Worm (Caenorhabditis elegans): ENCODE measurements around the gene ubh-4.

DNA sequence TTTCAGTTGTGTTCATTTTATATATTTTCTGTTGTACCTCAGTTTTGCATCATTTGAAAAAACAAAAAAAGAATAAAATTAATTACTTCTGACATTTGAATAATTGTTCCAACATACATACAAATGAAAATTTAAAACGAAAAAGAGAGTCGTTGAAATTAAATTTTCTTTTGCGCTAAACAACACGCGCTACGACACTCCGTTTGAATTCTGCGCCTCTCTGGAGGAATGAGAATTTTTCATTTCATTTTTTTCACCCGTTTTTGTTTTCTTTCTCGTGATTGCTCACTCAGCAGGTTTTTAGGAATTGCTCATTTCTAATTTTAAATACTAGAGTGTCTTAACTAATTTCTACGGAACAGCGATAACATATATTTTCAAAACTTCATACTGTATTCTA lies 2.2 kb upstream of the ubh-4 start:
- no peak for TF ChIP-seq tra-1 (GFP tag; IDR thresholded peaks at IDR 0.05)
- no peak for TF ChIP-seq Y5F2A.4 (GFP tag; optimal IDR thresholded peaks at IDR 0.05)
- no peak for TF ChIP-seq mdl-1 (tag; optimal IDR thresholded peaks at IDR 0.05)
- TF ChIP-seq snpc-4 (tag; optimal IDR thresholded peaks at IDR 0.05) = no peak
- TF ChIP-seq lin-39 (tag; optimal IDR thresholded peaks at IDR 0.05) = no peak
- no peak for TF ChIP-seq ama-1 (optimal IDR thresholded peaks at IDR 0.05)
- TF ChIP-seq unc-39 (tag; optimal IDR thresholded peaks at IDR 0.05) = no peak
- no peak for TF ChIP-seq F49E8.2 (tag; optimal IDR thresholded peaks at IDR 0.05; ENCODE audit: borderline replicate concordance)

Measured in whole organism, L4 larva.